Fruit fly (Drosophila melanogaster) whole organism, adult: ENCODE measurements around the gene CG7573.

Experiments
- CG11617 ChIP-seq: fragments of 200-800 bp; sonication (Bioruptor generic); optimal IDR thresholded peaks from 2 replicates; lab custom pipeline; 2017; ENCODE audit warnings: mild to moderate bottlenecking, missing biosample characterization, missing genetic modification reagents, missing genetic modification characterization
- CG12768 ChIP-seq: fragments of 200-800 bp; sonication (Bioruptor generic); optimal IDR thresholded peaks from 2 replicates; lab custom pipeline; 2017; ENCODE audit warnings: missing biosample characterization, missing genetic modification characterization, mild to moderate bottlenecking, moderate library complexity, missing genetic modification reagents
- CG14711 ChIP-seq: fragments of 200-800 bp; sonication (Bioruptor generic); optimal IDR thresholded peaks from 2 replicates; lab custom pipeline; 2018; ENCODE audit warnings: missing biosample characterization, mild to moderate bottlenecking, missing genetic modification characterization, moderate library complexity
- CG1620 ChIP-seq: fragments of 200-800 bp; sonication (Bioruptor generic); optimal IDR thresholded peaks from 2 replicates; lab custom pipeline; 2016; ENCODE audit warnings: missing biosample characterization, missing genetic modification characterization
- CG33017 ChIP-seq: fragments of 200-800 bp; sonication (Bioruptor generic); optimal IDR thresholded peaks from 2 replicates; lab custom pipeline; 2018; ENCODE audit warnings: missing biosample characterization, mild to moderate bottlenecking, missing genetic modification characterization, moderate library complexity
- CG5204 ChIP-seq: fragments of 200-800 bp; sonication (Bioruptor generic); optimal IDR thresholded peaks from 2 replicates; lab custom pipeline; 2016; ENCODE audit warnings: missing biosample characterization, missing genetic modification characterization
- CG7045 ChIP-seq: fragments of 200-800 bp; sonication (Bioruptor generic); optimal IDR thresholded peaks from 2 replicates; lab custom pipeline; 2017; ENCODE audit warnings: missing biosample characterization, mild to moderate bottlenecking, missing genetic modification characterization
- CG7101 ChIP-seq: fragments of 200-800 bp; sonication (Bioruptor generic); optimal IDR thresholded peaks from 2 replicates; lab custom pipeline; 2018; ENCODE audit warnings: missing biosample characterization, mild to moderate bottlenecking, missing genetic modification characterization, moderate library complexity
- Clk ChIP-seq: fragments of 200-800 bp; sonication (Bioruptor generic); optimal IDR thresholded peaks from 2 replicates; lab custom pipeline; 2017; ENCODE audit warnings: missing biosample characterization, missing genetic modification characterization
- Crg-1 ChIP-seq: fragments of 200-800 bp; sonication (Bioruptor generic); optimal IDR thresholded peaks from 2 replicates; lab custom pipeline; 2016; ENCODE audit warnings: missing biosample characterization, missing genetic modification characterization
- Hr96 ChIP-seq: fragments of 200-800 bp; sonication (Bioruptor generic); optimal IDR thresholded peaks from 2 replicates; lab custom pipeline; 2016; ENCODE audit warnings: missing biosample characterization, missing genetic modification characterization
- Mnt ChIP-seq: fragments of 200-800 bp; sonication (Bioruptor generic); optimal IDR thresholded peaks from 2 replicates; lab custom pipeline; 2016; ENCODE audit warnings: missing biosample characterization, mild to moderate bottlenecking, missing genetic modification characterization
- bab1 ChIP-seq: fragments of 200-800 bp; sonication (Bioruptor generic); optimal IDR thresholded peaks from 3 replicates; lab custom pipeline; 2019; ENCODE audit warnings: missing biosample characterization, mild to moderate bottlenecking, missing genetic modification characterization, moderate library complexity
- cic ChIP-seq: fragments of 200-800 bp; sonication (Bioruptor generic); optimal IDR thresholded peaks from 2 replicates; lab custom pipeline; 2017; ENCODE audit warnings: missing biosample characterization, mild to moderate bottlenecking, missing genetic modification characterization, moderate library complexity
- cnc ChIP-seq, 2 experiments: fragments of >200 bp; optimal IDR thresholded peaks; 2 replicates each; lab custom pipeline; 2017
- kay ChIP-seq: fragments of 200-800 bp; sonication (Bioruptor generic); peaks from one replicate; lab custom pipeline; 2016; ENCODE audit warnings: missing biosample characterization, missing genetic modification characterization, borderline replicate concordance
- ovo ChIP-seq: fragments of 200-800 bp; sonication (Bioruptor generic); optimal IDR thresholded peaks from 2 replicates; lab custom pipeline; 2016; ENCODE audit warnings: missing biosample characterization, missing genetic modification characterization
- pad ChIP-seq: fragments of 200-800 bp; sonication (Bioruptor generic); optimal IDR thresholded peaks from 3 replicates; lab custom pipeline; 2017; ENCODE audit warnings: missing biosample characterization, missing genetic modification characterization, mild to moderate bottlenecking, moderate library complexity, missing genetic modification reagents
- tj ChIP-seq: fragments of 200-800 bp; sonication (Bioruptor generic); optimal IDR thresholded peaks from 3 replicates; lab custom pipeline; 2017; ENCODE audit warnings: missing biosample characterization, mild to moderate bottlenecking, missing genetic modification characterization, moderate library complexity
- toe ChIP-seq: fragments of 200-800 bp; sonication (Bioruptor generic); optimal IDR thresholded peaks from 2 replicates; lab custom pipeline; 2016; ENCODE audit warnings: missing biosample characterization, missing genetic modification characterization

Gene CG7573

dm6 chr3L:11295164-11295516 is 16.4 kb upstream of the CG7573 start:
- TF ChIP-seq CG11617 (GFP tag; lab: Kevin White, UChicago) (no peak), kay (peak; percentile 43), bab1 (peak; percentile 2)

DNA sequence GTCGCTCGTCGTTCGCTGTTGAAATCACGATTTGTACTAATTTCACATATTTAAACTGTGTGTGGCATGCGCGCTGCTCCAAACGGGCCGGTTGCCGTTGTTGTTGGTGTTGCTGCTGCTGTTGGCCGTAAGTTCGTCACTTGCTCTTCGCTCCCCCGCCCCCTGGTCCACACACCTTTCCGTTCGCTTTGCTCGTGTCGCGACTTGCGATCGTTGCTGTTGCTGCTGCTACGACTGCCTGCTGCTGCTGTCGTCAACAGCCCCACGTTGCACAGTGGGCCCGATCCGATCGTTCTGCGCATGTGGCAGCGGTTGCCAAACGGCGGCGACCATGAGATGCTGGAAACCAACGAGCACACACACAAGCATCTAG is 15.8 kb upstream of the CG7573 start, which contains the start of gene Dyro:
Gene Dyro, minus strand, starts transcription at position 143 of the 373 bp plus-strand sequence.
- no peak for TF ChIP-seq ovo
- no peak for TF ChIP-seq bab1
- no peak for TF ChIP-seq CG7045 (GFP tag; lab: Kevin White, UChicago)
- TF ChIP-seq Clk (GFP tag; lab: Kevin White, UChicago), result no peak
- TF ChIP-seq Hr96 (GFP tag; lab: Kevin White, UChicago), result peak; percentile 25
- no peak for TF ChIP-seq CG14711
- no peak for TF ChIP-seq kay
- TF ChIP-seq toe, result no peak

dm6 chr3L:11296150-11296800 is 15.3 kb upstream of the CG7573 start:
- peak; percentile 100 for TF ChIP-seq tj (GFP tag; lab: Kevin White, UChicago)
- peak; percentile 44 for TF ChIP-seq pad (GFP tag; lab: Kevin White, UChicago)
- TF ChIP-seq CG7045 (GFP tag; lab: Kevin White, UChicago), result peak; percentile 54
- no peak for TF ChIP-seq Mnt (GFP tag; lab: Kevin White, UChicago)
- no peak for TF ChIP-seq CG12768
- peak; percentile 68 for TF ChIP-seq CG5204
- TF ChIP-seq CG14711, result peak; percentile 50
- no peak for TF ChIP-seq Hr96 (GFP tag; lab: Kevin White, UChicago)
- TF ChIP-seq CG1620, result no peak
- TF ChIP-seq cnc (optimal IDR thresholded peaks at IDR 0.05; lab: Kevin White, UChicago), result no peak
- TF ChIP-seq kay, result peak; percentile 86
- TF ChIP-seq ovo, result no peak
- peak; percentile 79 for TF ChIP-seq CG11617 (GFP tag; lab: Kevin White, UChicago)
- TF ChIP-seq CG7101, result peak; percentile 62
- TF ChIP-seq Crg-1 (GFP tag; lab: Kevin White, UChicago), result no peak
- TF ChIP-seq cic (GFP tag; lab: Kevin White, UChicago), result no peak
- TF ChIP-seq CG33017 (tag; lab: Kevin White, UChicago), result peak; percentile 8
- TF ChIP-seq toe, result peak; percentile 31
- no peak for TF ChIP-seq Clk (GFP tag; lab: Kevin White, UChicago)
- no peak for TF ChIP-seq bab1

DNA sequence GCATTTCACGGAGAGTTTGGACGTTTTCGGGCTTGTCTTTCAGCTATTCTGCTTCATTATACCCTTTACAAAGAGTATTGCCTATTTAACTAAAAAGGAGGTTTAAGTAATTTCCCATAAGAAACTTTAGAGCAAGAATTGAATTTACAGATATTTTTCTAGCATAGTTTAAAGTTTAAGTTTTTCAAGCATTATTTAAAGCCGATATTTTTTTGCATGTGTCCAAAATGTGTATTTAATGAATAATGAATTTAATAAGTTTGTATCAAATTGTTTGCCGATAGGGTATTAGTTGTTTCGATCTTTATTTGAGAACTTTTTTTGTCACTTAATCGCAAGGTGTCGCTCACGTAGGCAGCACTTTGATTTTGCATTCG is 14.8 kb upstream of the CG7573 start:
- TF ChIP-seq tj (GFP tag; lab: Kevin White, UChicago), result peak; percentile 96
- no peak for TF ChIP-seq toe
- TF ChIP-seq pad (GFP tag; lab: Kevin White, UChicago), result no peak
- TF ChIP-seq CG11617 (GFP tag; lab: Kevin White, UChicago), result no peak
- no peak for TF ChIP-seq Mnt (GFP tag; lab: Kevin White, UChicago)
- TF ChIP-seq Crg-1 (GFP tag; lab: Kevin White, UChicago), result peak; percentile 40
- TF ChIP-seq CG33017 (tag; lab: Kevin White, UChicago), result peak; percentile 4
- no peak for TF ChIP-seq ovo
- no peak for TF ChIP-seq kay
- TF ChIP-seq cnc (optimal IDR thresholded peaks at IDR 0.05; lab: Kevin White, UChicago), result no peak
- TF ChIP-seq Clk (GFP tag; lab: Kevin White, UChicago), result peak; percentile 14
- TF ChIP-seq CG7045 (GFP tag; lab: Kevin White, UChicago), result peak; percentile 72
- TF ChIP-seq CG1620, result peak; percentile 29
- peak; percentile 86 for TF ChIP-seq CG14711
- TF ChIP-seq CG7101, result peak; percentile 77
- TF ChIP-seq cic (GFP tag; lab: Kevin White, UChicago), result no peak
- peak; percentile 54 for TF ChIP-seq CG12768
- TF ChIP-seq Hr96 (GFP tag; lab: Kevin White, UChicago), result peak; percentile 13
- TF ChIP-seq bab1, result peak; percentile 93
- TF ChIP-seq CG5204, result peak; percentile 25

- TF ChIP-seq tj (GFP tag; lab: Kevin White, UChicago) (peak; percentile 98), CG33017 (tag; lab: Kevin White, UChicago) (no peak), Hr96 (GFP tag; lab: Kevin White, UChicago) (no peak), CG7045 (GFP tag; lab: Kevin White, UChicago) (no peak), pad (GFP tag; lab: Kevin White, UChicago) (no peak), CG14711 (peak; percentile 7), bab1 (no peak), kay (peak; percentile 57)
Measured at dm6 chr3L:11297595-11298370, 13.8 kb upstream of the CG7573 start.

dm6 chr3L:11298371-11299070 is 13.0 kb upstream of the CG7573 start:
- peak; percentile 15 for TF ChIP-seq CG33017 (tag; lab: Kevin White, UChicago)
- peak; percentile 63 for TF ChIP-seq CG7045 (GFP tag; lab: Kevin White, UChicago)
- TF ChIP-seq CG12768, result no peak
- TF ChIP-seq CG7101, result peak; percentile 43
- no peak for TF ChIP-seq pad (GFP tag; lab: Kevin White, UChicago)
- no peak for TF ChIP-seq toe
- peak; percentile 95 for TF ChIP-seq tj (GFP tag; lab: Kevin White, UChicago)
- peak; percentile 33 for TF ChIP-seq bab1
- no peak for TF ChIP-seq CG5204
- peak; percentile 72 for TF ChIP-seq CG14711
